Fruit fly (Drosophila melanogaster) whole organism, embryonic: Measurements from ENCODE around the gene PolD3.

Experiments
- Ada2b ChIP-seq: fragments of 200-800 bp; sonication (Bioruptor generic); IDR thresholded peaks from 2 replicates; pipeline ENCODE4 v1.3.6; 2022; ENCODE audit warnings: missing biosample characterization, missing genetic modification characterization
- Atf6 ChIP-seq: fragments of 200-800 bp; sonication (Bioruptor generic); IDR thresholded peaks from 2 replicates; pipeline ENCODE4 v1.3.6; 2022; ENCODE audit warnings: missing biosample characterization, missing genetic modification characterization
- B-H1 ChIP-seq: fragments of 200-800 bp; sonication (Bioruptor generic); IDR thresholded peaks from 3 replicates; pipeline ENCODE4 v1.3.6; 2022; ENCODE audit warnings: missing biosample characterization, missing genetic modification characterization
- BtbVII ChIP-seq: fragments of 200-800 bp; sonication (Bioruptor generic); optimal IDR thresholded peaks from 3 replicates; lab custom pipeline; 2017; ENCODE audit warnings: missing biosample characterization, mild to moderate bottlenecking, missing genetic modification characterization
- Bteb2 ChIP-seq: fragments of 200-800 bp; sonication (Bioruptor generic); optimal IDR thresholded peaks from 2 replicates; lab custom pipeline; 2016; ENCODE audit warnings: missing biosample characterization, missing genetic modification characterization
- CG10147 ChIP-seq: fragments of 200-800 bp; sonication (Bioruptor generic); optimal IDR thresholded peaks from 2 replicates; lab custom pipeline; 2019; ENCODE audit warnings: missing biosample characterization, mild to moderate bottlenecking, missing genetic modification characterization, moderate library complexity
- CG13287 ChIP-seq: fragments of 200-800 bp; sonication (Bioruptor generic); IDR thresholded peaks from 2 replicates; pipeline ENCODE4 v1.3.6; 2022; ENCODE audit warnings: missing biosample characterization, missing genetic modification characterization; ENCODE audit not compliant: partially characterized antibody
- CG14441 ChIP-seq: fragments of 200-800 bp; sonication (Bioruptor generic); IDR thresholded peaks from 2 replicates; pipeline ENCODE4 v1.3.6; 2022; ENCODE audit warnings: missing biosample characterization, missing genetic modification characterization
- CG14667 ChIP-seq: fragments of 200-800 bp; sonication (Bioruptor generic); IDR thresholded peaks from 2 replicates; pipeline ENCODE4 v1.3.6; 2022; ENCODE audit warnings: missing biosample characterization, missing genetic modification characterization
- CG14710 ChIP-seq: fragments of 200-800 bp; sonication (Bioruptor generic); optimal IDR thresholded peaks from 3 replicates; lab custom pipeline; 2019; ENCODE audit warnings: missing biosample characterization, mild to moderate bottlenecking, missing genetic modification characterization, moderate library complexity
- CG15073 ChIP-seq: fragments of 200-800 bp; sonication (Bioruptor generic); optimal IDR thresholded peaks from 2 replicates; lab custom pipeline; 2016; ENCODE audit warnings: missing biosample characterization, missing genetic modification characterization
- CG18764 ChIP-seq: fragments of 200-800 bp; sonication (Bioruptor generic); optimal IDR thresholded peaks from 3 replicates; lab custom pipeline; 2016; ENCODE audit warnings: missing biosample characterization, missing genetic modification characterization
- CG30403 ChIP-seq: fragments of 200-800 bp; sonication (Bioruptor generic); optimal IDR thresholded peaks from 3 replicates; lab custom pipeline; 2016; ENCODE audit warnings: missing biosample characterization, missing genetic modification characterization
- CG3838 ChIP-seq: fragments of 200-800 bp; sonication (Bioruptor generic); optimal IDR thresholded peaks from 3 replicates; lab custom pipeline; 2016; ENCODE audit warnings: missing biosample characterization, missing genetic modification characterization
- CG6813 ChIP-seq: fragments of 200-800 bp; sonication (Bioruptor generic); optimal IDR thresholded peaks from 2 replicates; lab custom pipeline; 2017; ENCODE audit warnings: missing biosample characterization, missing genetic modification characterization, mild to moderate bottlenecking, moderate library complexity, missing genetic modification reagents
- CG7357 ChIP-seq: fragments of 200-800 bp; sonication (Bioruptor generic); IDR thresholded peaks from 3 replicates; pipeline ENCODE4 v1.3.6; 2022; ENCODE audit warnings: missing biosample characterization, missing genetic modification characterization
- CG9609 ChIP-seq: fragments of 200-800 bp; sonication (Bioruptor generic); optimal IDR thresholded peaks from 3 replicates; lab custom pipeline; 2016; ENCODE audit warnings: missing biosample characterization, missing genetic modification characterization
- CkIIα-i1 ChIP-seq: fragments of 200-800 bp; sonication (Bioruptor generic); IDR thresholded peaks from 2 replicates; pipeline ENCODE4 v1.3.6; 2022; ENCODE audit warnings: missing biosample characterization, missing genetic modification characterization
- D19B ChIP-seq: fragments of 200-800 bp; sonication (Bioruptor generic); optimal IDR thresholded peaks from 2 replicates; lab custom pipeline; 2017; ENCODE audit warnings: missing biosample characterization, mild to moderate bottlenecking, missing genetic modification characterization
- Dp ChIP-seq: fragments of 200-800 bp; sonication (Bioruptor generic); optimal IDR thresholded peaks from 2 replicates; lab custom pipeline; 2018; ENCODE audit warnings: missing biosample characterization, mild to moderate bottlenecking, missing genetic modification characterization, moderate library complexity
- ERR ChIP-seq: fragments of 200-800 bp; sonication (Bioruptor generic); optimal IDR thresholded peaks from 2 replicates; lab custom pipeline; 2016; ENCODE audit warnings: missing biosample characterization, missing genetic modification characterization
- H2.0 ChIP-seq: fragments of 200-800 bp; sonication (Bioruptor generic); IDR thresholded peaks from 2 replicates; pipeline ENCODE4 v1.3.6; 2022; ENCODE audit warnings: missing biosample characterization, missing genetic modification characterization
- Hmx ChIP-seq: fragments of 200-800 bp; sonication (Bioruptor generic); optimal IDR thresholded peaks from 2 replicates; lab custom pipeline; 2016; ENCODE audit warnings: missing biosample characterization, missing genetic modification characterization
- Hr51 ChIP-seq, 2 experiments: fragments of 200-800 bp; sonication (Bioruptor generic); optimal IDR thresholded peaks; 2 replicates in 1 of 2; 3 replicates in 1 of 2; lab custom pipeline; 2016 to 2018; ENCODE audit warnings: missing biosample characterization in 2 of 2, missing genetic modification characterization in 2 of 2, mild to moderate bottlenecking in 1 of 2, moderate library complexity in 1 of 2
- MBD-R2 ChIP-seq: fragments of 200-800 bp; sonication (Bioruptor generic); IDR thresholded peaks from 2 replicates; pipeline ENCODE4 v1.3.6; 2022; ENCODE audit warnings: missing biosample characterization, missing genetic modification characterization
- NK7.1 ChIP-seq: fragments of 200-800 bp; sonication (Bioruptor generic); optimal IDR thresholded peaks from 3 replicates; lab custom pipeline; 2016; ENCODE audit warnings: missing biosample characterization, missing genetic modification characterization
- Rx ChIP-seq: fragments of 200-800 bp; sonication (Bioruptor generic); IDR thresholded peaks from 2 replicates; pipeline ENCODE4 v1.3.6; 2022; ENCODE audit warnings: missing biosample characterization, missing genetic modification characterization
- Stat92E ChIP-seq, 3 experiments: fragments of >200 bp in 2 of 3; fragments of 200-800 bp in 1 of 3; sonication (Bioruptor generic) in 1 of 3; optimal IDR thresholded peaks; 2 replicates each; lab custom pipeline; 2017 to 2019; ENCODE audit warnings: missing biosample characterization in 3 of 3, missing genetic modification characterization in 3 of 3, mild to moderate bottlenecking in 1 of 3, moderate library complexity in 1 of 3
- Vsx1 ChIP-seq: fragments of 200-800 bp; sonication (Bioruptor generic); optimal IDR thresholded peaks from 2 replicates; lab custom pipeline; 2017; ENCODE audit warnings: missing biosample characterization, mild to moderate bottlenecking, missing genetic modification characterization, missing genetic modification reagents
- Xrp1 ChIP-seq: fragments of 200-800 bp; sonication (Bioruptor generic); IDR thresholded peaks from 2 replicates; pipeline ENCODE4 v1.3.6; 2022; ENCODE audit warnings: missing biosample characterization, missing genetic modification characterization
- ac ChIP-seq: fragments of 200-800 bp; sonication (Bioruptor generic); optimal IDR thresholded peaks from 3 replicates; lab custom pipeline; 2017; ENCODE audit warnings: missing biosample characterization, mild to moderate bottlenecking, missing genetic modification characterization
- chif ChIP-seq, 2 experiments: fragments of 200-800 bp; sonication (Bioruptor generic); optimal IDR thresholded peaks; 3 replicates each; lab custom pipeline; 2016; ENCODE audit warnings: missing biosample characterization in 2 of 2, missing genetic modification characterization in 2 of 2
- gcm ChIP-seq: fragments of 200-800 bp; sonication (Bioruptor generic); optimal IDR thresholded peaks from 2 replicates; lab custom pipeline; 2019; ENCODE audit warnings: missing biosample characterization, mild to moderate bottlenecking, missing genetic modification characterization, moderate library complexity
- gsb ChIP-seq: fragments of 200-800 bp; sonication (Bioruptor generic); IDR thresholded peaks from 2 replicates; pipeline ENCODE4 v1.3.6; 2022; ENCODE audit warnings: missing biosample characterization, missing genetic modification characterization
- her ChIP-seq: fragments of 200-800 bp; sonication (Bioruptor generic); optimal IDR thresholded peaks from 2 replicates; lab custom pipeline; 2016; ENCODE audit warnings: missing biosample characterization, missing genetic modification characterization
- jing ChIP-seq: fragments of 200-800 bp; sonication (Bioruptor generic); optimal IDR thresholded peaks from 2 replicates; lab custom pipeline; 2018; ENCODE audit warnings: missing biosample characterization, mild to moderate bottlenecking, missing genetic modification characterization
- kah ChIP-seq: fragments of 200-800 bp; sonication (Bioruptor generic); optimal IDR thresholded peaks from 2 replicates; lab custom pipeline; 2018; ENCODE audit warnings: missing biosample characterization, mild to moderate bottlenecking, missing genetic modification characterization
- lmd ChIP-seq: fragments of 200-800 bp; sonication (Bioruptor generic); IDR thresholded peaks from 2 replicates; pipeline ENCODE4 v1.3.6; 2022; ENCODE audit warnings: missing biosample characterization, missing genetic modification characterization
- lola ChIP-seq, 3 experiments: fragments of >200 bp in 2 of 3; fragments of 200-800 bp in 1 of 3; sonication (Bioruptor generic) in 1 of 3; optimal IDR thresholded peaks; 2 replicates each; lab custom pipeline; 2017 to 2019; ENCODE audit warnings: missing biosample characterization in 3 of 3, missing genetic modification characterization in 3 of 3, mild to moderate bottlenecking in 1 of 3, moderate library complexity in 1 of 3
- peb ChIP-seq: fragments of 200-800 bp; sonication (Bioruptor generic); IDR thresholded peaks from 2 replicates; pipeline ENCODE4 v1.3.6; 2022; ENCODE audit warnings: missing biosample characterization, missing genetic modification characterization
- pfk ChIP-seq: fragments of 200-800 bp; sonication (Bioruptor generic); optimal IDR thresholded peaks from 2 replicates; lab custom pipeline; 2018; ENCODE audit warnings: missing biosample characterization, mild to moderate bottlenecking, missing genetic modification characterization, moderate library complexity
- pros ChIP-seq: fragments of 200-800 bp; sonication (Bioruptor generic); optimal IDR thresholded peaks from 3 replicates; lab custom pipeline; 2019; ENCODE audit warnings: missing biosample characterization, mild to moderate bottlenecking, missing genetic modification characterization, moderate library complexity
- psq ChIP-seq: fragments of 200-800 bp; sonication (Bioruptor generic); optimal IDR thresholded peaks from 2 replicates; lab custom pipeline; 2017; ENCODE audit warnings: missing biosample characterization, missing genetic modification characterization
- sc ChIP-seq, 3 experiments: fragments of >200 bp in 2 of 3; fragments of 200-800 bp in 1 of 3; sonication (Bioruptor generic) in 1 of 3; optimal IDR thresholded peaks; 2 replicates in 2 of 3; 3 replicates in 1 of 3; lab custom pipeline; 2017; ENCODE audit warnings: mild to moderate bottlenecking in 1 of 3, missing biosample characterization in 1 of 3, missing genetic modification characterization in 1 of 3, missing genetic modification reagents in 1 of 3
- sd ChIP-seq: fragments of 200-800 bp; sonication (Bioruptor generic); optimal IDR thresholded peaks from 3 replicates; lab custom pipeline; 2018; ENCODE audit warnings: missing biosample characterization, mild to moderate bottlenecking, missing genetic modification characterization, moderate library complexity
- stc ChIP-seq: fragments of 200-800 bp; sonication (Bioruptor generic); IDR thresholded peaks from 2 replicates; pipeline ENCODE4 v1.3.6; 2022; ENCODE audit warnings: missing biosample characterization, missing genetic modification characterization
- vnd ChIP-seq: fragments of 200-800 bp; sonication (Bioruptor generic); IDR thresholded peaks from 3 replicates; pipeline ENCODE4 v1.3.6; 2022; ENCODE audit warnings: missing biosample characterization, missing genetic modification characterization; ENCODE audit not compliant: partially characterized antibody
- vvl ChIP-seq: fragments of 200-800 bp; sonication (Bioruptor generic); IDR thresholded peaks from 2 replicates; pipeline ENCODE4 v1.3.6; 2022; ENCODE audit warnings: missing biosample characterization, missing genetic modification characterization
- wdn ChIP-seq: fragments of 200-800 bp; sonication (Bioruptor generic); IDR thresholded peaks from 2 replicates; pipeline ENCODE4 v1.3.6; 2022; ENCODE audit warnings: missing biosample characterization, missing genetic modification characterization

The PolD3 gene

DNA sequence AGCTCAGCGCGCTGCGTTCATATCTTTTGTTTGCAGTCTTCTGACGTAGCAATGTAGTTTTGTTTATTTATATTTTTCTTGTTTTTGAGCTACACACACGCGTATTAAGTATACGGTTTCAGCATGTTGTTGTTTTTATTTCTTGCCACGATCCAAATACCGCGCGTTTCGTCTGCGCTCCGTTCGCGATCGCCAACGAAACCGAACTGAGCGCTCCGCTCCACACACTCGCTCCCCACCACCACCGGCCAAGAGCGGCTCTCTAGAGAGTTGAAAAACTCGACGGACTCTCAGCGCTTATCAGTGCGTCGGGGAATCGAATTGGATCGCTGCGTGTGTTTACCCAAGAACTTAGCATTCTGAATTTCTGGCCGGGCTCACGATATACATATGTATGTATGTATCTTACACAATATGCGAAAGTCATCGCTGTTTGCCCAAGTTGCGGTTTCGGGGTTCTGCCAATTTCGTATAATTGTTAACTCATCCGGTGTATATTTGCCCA lies 8.4 kb upstream of the PolD3 start, which contains the start of gene yuri (continued):
- TF ChIP-seq NK7.1 (GFP tag; lab: Kevin White, UChicago) (no peak), CG14710 (no peak), ac (GFP tag; lab: Kevin White, UChicago) (no peak), D19B (GFP tag; lab: Kevin White, UChicago) (no peak), CG3838 (GFP tag; lab: Kevin White, UChicago) (no peak), CG10147 (GFP tag; lab: Kevin White, UChicago) (no peak), her (GFP tag; lab: Kevin White, UChicago) (no peak), wdn (0 out of 2 replicates have a peak, but pooled peaks have one; percentile 39), pfk (GFP tag; lab: Kevin White, UChicago) (peak; percentile 46), H2.0 (GFP tag; lab: Robert Waterston, UW) (no peak), CG14667 (GFP tag; lab: Robert Waterston, UW) (no peak), Bteb2 (peak; percentile 19), Rx (GFP tag; lab: Robert Waterston, UW) (no peak), psq (GFP tag; lab: Kevin White, UChicago) (no peak), Atf6 (GFP tag; lab: Robert Waterston, UW) (peak; percentile 70; the same call in 1 of the 2 replicates), chif (GFP tag; optimal IDR thresholded peaks at IDR 0.05; lab: Kevin White, UChicago) (no peak), CG6813 (peak; percentile 59), CkIIα-i1 (GFP tag; lab: Robert Waterston, UW) (no peak), gsb (no peak), stc (GFP tag; lab: Robert Waterston, UW) (peak; percentile 31; the same call in 1 of the 2 replicates), peb (no peak), lola (GFP tag; optimal IDR thresholded peaks at IDR 0.05; lab: Kevin White, UChicago) (no peak), CG13287 (GFP tag; lab: Robert Waterston, UW) (peak; percentile 77), Vsx1 (GFP tag; lab: Kevin White, UChicago) (no peak), Hr51 (GFP tag; optimal IDR thresholded peaks at IDR 0.05; lab: Kevin White, UChicago) (no peak), Hmx (GFP tag; lab: Kevin White, UChicago) (no peak), vvl (GFP tag; lab: Robert Waterston, UW) (peak; percentile 74; the same call in 1 of the 2 replicates), Xrp1 (peak; percentile 58; the same call in 1 of the 2 replicates), MBD-R2 (GFP tag; lab: Robert Waterston, UW) (0 out of 2 replicates have a peak, but pooled peaks have one; percentile 31), BtbVII (GFP tag; lab: Kevin White, UChicago) (peak; percentile 74), jing (GFP tag; lab: Kevin White, UChicago) (no peak), CG14441 (GFP tag; lab: Robert Waterston, UW) (no peak), Stat92E (GFP tag; optimal IDR thresholded peaks at IDR 0.05; lab: Kevin White, UChicago) (peak in 1 of 3 experiments; percentile 57), B-H1 (GFP tag; lab: Robert Waterston, UW) (no peak; the same call in 2 of the 3 replicates), pros (GFP tag; lab: Kevin White, UChicago) (no peak)

dm6 chr2L:15254229-15254861 lies 1.8 kb downstream of the PolD3 start:
- TF ChIP-seq lmd (GFP tag; lab: Robert Waterston, UW) (peak; percentile 60), Dp (no peak), sd (no peak), peb (no peak), kah (GFP tag; lab: Kevin White, UChicago) (no peak), Hmx (GFP tag; lab: Kevin White, UChicago) (peak; percentile 11), CG9609 (GFP tag; lab: Kevin White, UChicago) (peak; percentile 44), Ada2b (peak; percentile 55; the same call in 1 of the 2 replicates), vnd (GFP tag; lab: Robert Waterston, UW) (no peak), gcm (GFP tag; lab: Kevin White, UChicago) (no peak), CG18764 (GFP tag; lab: Kevin White, UChicago) (peak; percentile 13), CG30403 (GFP tag; lab: Kevin White, UChicago) (peak; percentile 68), CG15073 (GFP tag; lab: Kevin White, UChicago) (no peak), sc (optimal IDR thresholded peaks at IDR 0.05; lab: Kevin White, UChicago) (no peak), sc (GFP tag; optimal IDR thresholded peaks at IDR 0.05; lab: Kevin White, UChicago) (no peak), ERR (peak; percentile 27), CG7357 (GFP tag; lab: Robert Waterston, UW) (peak; percentile 41; the same call in 1 of the 3 replicates)
